Fruit fly (Drosophila melanogaster): ENCODE data around the gene CG3857.

The CG3857 gene

DNA sequence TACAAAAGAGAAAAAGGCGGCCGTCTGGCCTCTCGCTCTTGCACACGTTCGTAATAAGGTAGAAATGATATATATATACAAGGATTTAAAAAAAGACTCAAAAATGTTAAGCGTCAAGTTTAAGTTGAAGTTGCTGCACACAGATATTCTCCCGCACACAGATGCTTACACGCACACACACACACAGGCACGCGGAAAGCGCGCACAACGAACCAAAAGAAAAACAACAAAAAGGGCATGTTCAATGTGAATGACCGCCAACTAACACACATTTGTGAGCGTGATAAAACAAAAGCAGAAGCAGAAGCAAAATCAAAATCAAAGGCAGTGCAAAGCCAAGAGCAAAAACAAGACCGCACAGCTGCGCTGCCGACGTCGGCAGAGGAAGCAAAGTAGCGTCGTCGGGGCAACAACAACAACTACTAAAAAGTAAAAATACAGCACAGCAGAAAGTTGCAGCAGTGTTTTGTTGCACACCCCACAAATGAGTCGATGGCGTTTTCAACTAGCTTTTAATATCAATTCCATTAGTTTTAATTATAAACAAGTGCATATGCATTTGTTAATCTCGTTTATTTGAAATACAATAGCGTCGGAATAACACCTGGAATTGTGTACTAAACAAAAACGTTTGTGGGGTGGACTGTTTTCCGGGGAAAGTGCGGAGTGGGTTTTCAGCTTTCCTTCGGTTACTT lies 7.5 kb upstream of the CG3857 start (continued):
- TF ChIP-seq unpg (GFP tag; optimal IDR thresholded peaks at IDR 0.05): peak; percentile 98
- no peak for TF ChIP-seq amos (GFP tag; IDR thresholded peaks at IDR 0.05; ENCODE audit: partially characterized antibody)
- peak; percentile 97 for TF ChIP-seq Six4 (GFP tag; optimal IDR thresholded peaks at IDR 0.05)
- TF ChIP-seq ham (GFP tag; IDR thresholded peaks at IDR 0.05): peak; percentile 63; the same call in 1 of the 2 replicates
- peak; percentile 91 for TF ChIP-seq nom (GFP tag; optimal IDR thresholded peaks at IDR 0.05)
- TF ChIP-seq HHEX (GFP tag; optimal IDR thresholded peaks at IDR 0.05): peak; percentile 96
- TF ChIP-seq CG1024 (GFP tag; IDR thresholded peaks at IDR 0.05): peak; percentile 95
- peak; percentile 87 for TF ChIP-seq Bteb2 (GFP tag; optimal IDR thresholded peaks at IDR 0.05)
- TF ChIP-seq pros (GFP tag; optimal IDR thresholded peaks at IDR 0.05): peak; percentile 87
- peak; percentile 80 for TF ChIP-seq Dip3 (GFP tag; optimal IDR thresholded peaks at IDR 0.05)
- no peak for TF ChIP-seq tna (GFP tag; IDR thresholded peaks at IDR 0.05; ENCODE audit: partially characterized antibody)
- peak; percentile 96 for TF ChIP-seq CG12659 (GFP tag; optimal IDR thresholded peaks at IDR 0.05)
- peak; percentile 93 for TF ChIP-seq tgo (GFP tag; IDR thresholded peaks at IDR 0.05)
- TF ChIP-seq seq (GFP tag; IDR thresholded peaks at IDR 0.05): peak; percentile 93
- peak; percentile 89 for TF ChIP-seq her (GFP tag; optimal IDR thresholded peaks at IDR 0.05)
- peak; percentile 92 for TF ChIP-seq sob (GFP tag; IDR thresholded peaks at IDR 0.05)
- peak; percentile 91 for TF ChIP-seq CHES-1-like (GFP tag; optimal IDR thresholded peaks at IDR 0.05)
- TF ChIP-seq Scr (GFP tag; IDR thresholded peaks at IDR 0.05; ENCODE audit: partially characterized antibody): no peak
- peak; percentile 78 for TF ChIP-seq Kr (GFP tag; optimal IDR thresholded peaks at IDR 0.05)
- peak; percentile 93 for TF ChIP-seq E2f1 (GFP tag; IDR thresholded peaks at IDR 0.05)
- peak; percentile 94 for TF ChIP-seq bcd (GFP tag; optimal IDR thresholded peaks at IDR 0.05)
- peak; percentile 91 for TF ChIP-seq NC2α (GFP tag; optimal IDR thresholded peaks at IDR 0.05)
- peak; percentile 98 for TF ChIP-seq Awh (GFP tag; IDR thresholded peaks at IDR 0.05)
- peak; percentile 73 for TF ChIP-seq sug (tag; optimal IDR thresholded peaks at IDR 0.05)
- TF ChIP-seq CG1647 (GFP tag; optimal IDR thresholded peaks at IDR 0.05): peak; percentile 88
- peak; percentile 96 for TF ChIP-seq Chrac-16 (GFP tag; optimal IDR thresholded peaks at IDR 0.05)
- TF ChIP-seq cato (GFP tag; optimal IDR thresholded peaks at IDR 0.05; ENCODE audit: borderline replicate concordance): peak; percentile 90
- TF ChIP-seq Mrtf (GFP tag; IDR thresholded peaks at IDR 0.05): peak; percentile 94
- peak; percentile 94 for TF ChIP-seq CG17186 (GFP tag; optimal IDR thresholded peaks at IDR 0.05)
- peak; percentile 88 to 98 for TF ChIP-seq eve (GFP tag; optimal IDR thresholded peaks at IDR 0.05)
- peak; percentile 63 for TF ChIP-seq Nf-YC (tag; optimal IDR thresholded peaks at IDR 0.05)
- peak; percentile 98 for TF ChIP-seq sim (GFP tag; IDR thresholded peaks at IDR 0.05)
- peak; percentile 99 for TF ChIP-seq CG1529 (GFP tag; optimal IDR thresholded peaks at IDR 0.05)
- peak; percentile 90 for TF ChIP-seq Dad (GFP tag; optimal IDR thresholded peaks at IDR 0.05)
- peak; percentile 89 for TF ChIP-seq tup (GFP tag; optimal IDR thresholded peaks at IDR 0.05)
- no peak for TF ChIP-seq prd (optimal IDR thresholded peaks at IDR 0.05)
- TF ChIP-seq prd (GFP tag; IDR thresholded peaks at IDR 0.05): peak; percentile 98
- TF ChIP-seq tx (GFP tag; optimal IDR thresholded peaks at IDR 0.05): peak; percentile 90
- peak; percentile 94 for TF ChIP-seq odd (GFP tag; optimal IDR thresholded peaks at IDR 0.05)
- peak; percentile 95 for TF ChIP-seq CG11723 (GFP tag; optimal IDR thresholded peaks at IDR 0.05)
- TF ChIP-seq ap (GFP tag; IDR thresholded peaks at IDR 0.05): peak; percentile 92
- peak; percentile 97 for TF ChIP-seq sens-2 (GFP tag; IDR thresholded peaks at IDR 0.05)
- TF ChIP-seq CG12155 (GFP tag; optimal IDR thresholded peaks at IDR 0.05): peak; percentile 87
- peak; percentile 90 for TF ChIP-seq CG14014 (GFP tag; IDR thresholded peaks at IDR 0.05)
- peak; percentile 91 for TF ChIP-seq wek (GFP tag; optimal IDR thresholded peaks at IDR 0.05)
- peak; percentile 90 for TF ChIP-seq trh (GFP tag; optimal IDR thresholded peaks at IDR 0.05)
- TF ChIP-seq CG4404 (GFP tag; IDR thresholded peaks at IDR 0.05): peak; percentile 94
- TF ChIP-seq D19A (tag; optimal IDR thresholded peaks at IDR 0.05): peak; percentile 95
- peak; percentile 94 for TF ChIP-seq CG8944 (GFP tag; optimal IDR thresholded peaks at IDR 0.05)
- peak in 1 of 3 experiments; percentile 96 for TF ChIP-seq Stat92E (GFP tag; optimal IDR thresholded peaks at IDR 0.05)

All from whole organism, embryonic.